Fruit fly (Drosophila melanogaster): ENCODE results near the gene pic.

pic gene

dm6 chr3R:13030257-13031173, 21.5 kb upstream of the pic start, which contains the start of the genes CG46281 and CG46280 (continued):
- peak; percentile 24 for TF ChIP-seq Hr3 (GFP tag; optimal IDR thresholded peaks at IDR 0.05)
- TF ChIP-seq CG34224 (GFP tag; IDR thresholded peaks at IDR 0.05; ENCODE audit: partially characterized antibody): peak; percentile 58; the same call in 2 of the 3 replicates
- peak; percentile 12 for TF ChIP-seq shn (GFP tag; optimal IDR thresholded peaks at IDR 0.05)
- TF ChIP-seq cato (GFP tag; optimal IDR thresholded peaks at IDR 0.05; ENCODE audit: borderline replicate concordance): peak; percentile 1
- TF ChIP-seq Scr (GFP tag; IDR thresholded peaks at IDR 0.05; ENCODE audit: partially characterized antibody): peak; percentile 62
- TF ChIP-seq Xbp1 (GFP tag; optimal IDR thresholded peaks at IDR 0.05): peak; percentile 50
- peak; percentile 95 for TF ChIP-seq Med (GFP tag)
- peak; percentile 14 for TF ChIP-seq CG33557 (GFP tag; optimal IDR thresholded peaks at IDR 0.05)
- peak; percentile 74 for TF ChIP-seq Sry-δ (GFP tag; optimal IDR thresholded peaks at IDR 0.05)
- TF ChIP-seq Doc3 (GFP tag; IDR thresholded peaks at IDR 0.05; ENCODE audit: partially characterized antibody): 0 out of 3 replicates have a peak, but pooled peaks have one; percentile 43
- TF ChIP-seq dysf (GFP tag; IDR thresholded peaks at IDR 0.05): no peak
- peak; percentile 33 for TF ChIP-seq zfh2 (GFP tag; optimal IDR thresholded peaks at IDR 0.05)
- TF ChIP-seq ems (GFP tag; optimal IDR thresholded peaks at IDR 0.05): no peak
- TF ChIP-seq CG13775 (GFP tag; optimal IDR thresholded peaks at IDR 0.05): peak; percentile 30
- TF ChIP-seq HLH4C (GFP tag; IDR thresholded peaks at IDR 0.05; ENCODE audit: partially characterized antibody): peak; percentile 69
- peak; percentile 15 for TF ChIP-seq lbe (GFP tag; optimal IDR thresholded peaks at IDR 0.05)
- peak; percentile 35 for TF ChIP-seq HmgZ (tag; optimal IDR thresholded peaks at IDR 0.05)
- TF ChIP-seq CG1647 (GFP tag; optimal IDR thresholded peaks at IDR 0.05): peak; percentile 25
- peak; percentile 11 for TF ChIP-seq CG18011 (GFP tag; optimal IDR thresholded peaks at IDR 0.05)
- no peak for TF ChIP-seq sc (optimal IDR thresholded peaks at IDR 0.05)
- TF ChIP-seq sc (GFP tag; optimal IDR thresholded peaks at IDR 0.05): no peak
- peak; percentile 24 for TF ChIP-seq CG33213 (GFP tag; optimal IDR thresholded peaks at IDR 0.05)
- TF ChIP-seq CG4328 (GFP tag; optimal IDR thresholded peaks at IDR 0.05): peak; percentile 22
- TF ChIP-seq CG12942 (GFP tag; optimal IDR thresholded peaks at IDR 0.05): peak; percentile 17
- TF ChIP-seq CG9609 (GFP tag; optimal IDR thresholded peaks at IDR 0.05): peak; percentile 47
- peak; percentile 54 for TF ChIP-seq Bteb2 (GFP tag; optimal IDR thresholded peaks at IDR 0.05)
- TF ChIP-seq YL-1 (GFP tag; optimal IDR thresholded peaks at IDR 0.05): peak; percentile 83
- TF ChIP-seq lola (GFP tag; optimal IDR thresholded peaks at IDR 0.05): peak in 1 of 3 experiments; percentile 30
- TF ChIP-seq CG12659 (GFP tag; optimal IDR thresholded peaks at IDR 0.05): peak; percentile 70
- TF ChIP-seq CG14860 (GFP tag; IDR thresholded peaks at IDR 0.05; ENCODE audit: partially characterized antibody): peak; percentile 32; the same call in 1 of the 3 replicates
- TF ChIP-seq CoRest (tag; optimal IDR thresholded peaks at IDR 0.05): no peak
- TF ChIP-seq Trl (optimal IDR thresholded peaks at IDR 0.05): no peak
- peak; percentile 37 for TF ChIP-seq Trl (GFP tag; optimal IDR thresholded peaks at IDR 0.05)
- TF ChIP-seq CG10267 (tag; optimal IDR thresholded peaks at IDR 0.05): peak; percentile 96
- peak; percentile 72 for TF ChIP-seq Dref (GFP tag; IDR thresholded peaks at IDR 0.05)
- TF ChIP-seq CG4424 (GFP tag; optimal IDR thresholded peaks at IDR 0.05): peak; percentile 20
- TF ChIP-seq MESR4 (GFP tag; optimal IDR thresholded peaks at IDR 0.05): peak; percentile 66
- TF ChIP-seq B-H2 (GFP tag; optimal IDR thresholded peaks at IDR 0.05): peak; percentile 16

dm6 chr3R:13032323-13032722, 19.7 kb upstream of the pic start, which contains the start of gene ry:
TSS of gene ry (plus strand) at chr3R:13032528.
- no peak for TF ChIP-seq CG32772 (GFP tag; IDR thresholded peaks at IDR 0.05)
- TF ChIP-seq CG9437 (GFP tag; optimal IDR thresholded peaks at IDR 0.05): peak; percentile 38
- peak; percentile 85 for TF ChIP-seq Deaf1 (tag; optimal IDR thresholded peaks at IDR 0.05)
- 0 out of 3 replicates have a peak, but pooled peaks have one; percentile 10 for TF ChIP-seq CG6791 (GFP tag; IDR thresholded peaks at IDR 0.05; ENCODE audit: partially characterized antibody)
- peak; percentile 47; the same call in 1 of the 3 replicates for TF ChIP-seq ci (GFP tag; IDR thresholded peaks at IDR 0.05)
- 0 out of 2 replicates have a peak, but pooled peaks have one; percentile 15 for TF ChIP-seq CG14441 (GFP tag; IDR thresholded peaks at IDR 0.05)
- TF ChIP-seq Gug (GFP tag; IDR thresholded peaks at IDR 0.05): no peak
- peak; percentile 60; the same call in 1 of the 3 replicates for TF ChIP-seq CG2199 (GFP tag; IDR thresholded peaks at IDR 0.05)
- no peak for TF ChIP-seq tup (GFP tag; optimal IDR thresholded peaks at IDR 0.05)
- peak; percentile 1 for TF ChIP-seq CG34376 (GFP tag; optimal IDR thresholded peaks at IDR 0.05)
- TF ChIP-seq Optix (GFP tag; IDR thresholded peaks at IDR 0.05): peak; percentile 18; the same call in 1 of the 3 replicates
- peak; percentile 72 for TF ChIP-seq Med (GFP tag)
- TF ChIP-seq sens (GFP tag): peak; percentile 24

All from whole organism, embryonic.